Worm (Caenorhabditis elegans): ENCODE results near the gene C05D11.1.

Gene C05D11.1

DNA sequence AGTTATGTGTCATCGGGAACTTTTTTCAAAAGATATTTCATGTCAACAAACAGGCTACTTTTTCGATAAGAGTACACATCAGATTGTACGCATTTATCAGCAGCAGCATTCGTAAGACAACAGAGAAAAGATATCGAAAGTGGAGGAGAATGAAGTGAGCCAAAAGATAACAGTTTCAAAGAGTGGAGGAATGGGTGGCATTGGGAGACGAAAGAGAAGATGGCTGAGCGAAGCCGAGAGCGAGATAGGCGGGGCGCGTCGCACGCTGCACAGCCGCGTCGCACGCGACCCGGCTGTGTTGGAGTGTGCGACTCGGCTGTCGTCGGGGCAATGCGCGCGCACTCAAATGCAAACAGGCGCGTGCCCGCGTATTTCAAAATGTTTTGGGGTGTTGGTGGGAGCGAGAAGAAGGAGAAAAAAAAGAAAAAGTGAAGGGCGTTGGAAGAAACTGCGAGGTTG lies 27.7 kb downstream of the C05D11.1 start (continued):
- peak; percentile 91 for TF ChIP-seq nhr-19 (GFP tag; conservative IDR thresholded peaks at IDR 0.05)
- TF ChIP-seq aha-1 (tag; optimal IDR thresholded peaks at IDR 0.05), result peak; percentile 3
- no peak for TF ChIP-seq nhr-12 (tag; optimal IDR thresholded peaks at IDR 0.05)
- TF ChIP-seq nhr-77 (tag; optimal IDR thresholded peaks at IDR 0.05), result peak; percentile 50
- peak; percentile 57 for TF ChIP-seq mep-1 (tag; optimal IDR thresholded peaks at IDR 0.05)
- no peak for TF ChIP-seq ceh-63 (GFP tag; optimal IDR thresholded peaks at IDR 0.05)
- no peak for TF ChIP-seq sox-4 (tag; optimal IDR thresholded peaks at IDR 0.05)
- TF ChIP-seq nhr-71 (tag; optimal IDR thresholded peaks at IDR 0.05), result peak; percentile 94
- peak; percentile 87 for TF ChIP-seq nhr-85 (tag)
- TF ChIP-seq nhr-11 (tag; optimal IDR thresholded peaks at IDR 0.05), result no peak
- TF ChIP-seq grh-1 (GFP tag; IDR thresholded peaks at IDR 0.05), result peak; percentile 58
- TF ChIP-seq nhr-28 (tag; optimal IDR thresholded peaks at IDR 0.05), result no peak
- no peak for TF ChIP-seq ceh-90 (tag; optimal IDR thresholded peaks at IDR 0.05)
- TF ChIP-seq C04F5.9 (tag; optimal IDR thresholded peaks at IDR 0.05), result peak; percentile 11
- TF ChIP-seq nhr-237 (tag; optimal IDR thresholded peaks at IDR 0.05), result peak; percentile 6
- TF ChIP-seq ceh-88 (GFP tag; IDR thresholded peaks at IDR 0.05), result peak; percentile 76
- TF ChIP-seq unc-98 (GFP tag; IDR thresholded peaks at IDR 0.05), result peak; percentile 42; the same call in 1 of the 2 replicates
- peak; percentile 96 for TF ChIP-seq elt-2 (tag; optimal IDR thresholded peaks at IDR 0.05)
- TF ChIP-seq hlh-17 (GFP tag; optimal IDR thresholded peaks at IDR 0.05; ENCODE audit: borderline replicate concordance), result no peak
- TF ChIP-seq snu-23 (GFP tag; optimal IDR thresholded peaks at IDR 0.05), result peak; percentile 93
- TF ChIP-seq dpl-1 (GFP tag; optimal IDR thresholded peaks at IDR 0.05), result peak; percentile 78 to 83 (median 78)
- no peak for TF ChIP-seq zag-1 (tag; optimal IDR thresholded peaks at IDR 0.05)
- no peak for TF ChIP-seq hpl-2 (GFP tag; optimal IDR thresholded peaks at IDR 0.05)
- TF ChIP-seq jun-1 (tag; optimal IDR thresholded peaks at IDR 0.05), result peak; percentile 89
- peak; percentile 69 for TF ChIP-seq pax-3 (tag; optimal IDR thresholded peaks at IDR 0.05)
- TF ChIP-seq xbp-1 (tag; optimal IDR thresholded peaks at IDR 0.05), result peak; percentile 82
- no peak for TF ChIP-seq unc-62 (GFP tag; optimal IDR thresholded peaks at IDR 0.05)
- no peak for TF ChIP-seq lin-39 (tag; optimal IDR thresholded peaks at IDR 0.05)
- TF ChIP-seq skn-1 (tag; optimal IDR thresholded peaks at IDR 0.05), result peak; percentile 86
- no peak for TF ChIP-seq pag-3 (tag; optimal IDR thresholded peaks at IDR 0.05; ENCODE audit: borderline replicate concordance, insufficient read depth)
- TF ChIP-seq ceh-8 (GFP tag; optimal IDR thresholded peaks at IDR 0.05), result peak; percentile 62
- peak; percentile 49 for TF ChIP-seq snpc-4 (tag; optimal IDR thresholded peaks at IDR 0.05)
- TF ChIP-seq nhr-84 (tag; optimal IDR thresholded peaks at IDR 0.05), result no peak
- no peak for TF ChIP-seq ces-1 (GFP tag; optimal IDR thresholded peaks at IDR 0.05)
- peak; percentile 78 to 92 (median 83) for TF ChIP-seq ceh-82 (tag; optimal IDR thresholded peaks at IDR 0.05)

DNA sequence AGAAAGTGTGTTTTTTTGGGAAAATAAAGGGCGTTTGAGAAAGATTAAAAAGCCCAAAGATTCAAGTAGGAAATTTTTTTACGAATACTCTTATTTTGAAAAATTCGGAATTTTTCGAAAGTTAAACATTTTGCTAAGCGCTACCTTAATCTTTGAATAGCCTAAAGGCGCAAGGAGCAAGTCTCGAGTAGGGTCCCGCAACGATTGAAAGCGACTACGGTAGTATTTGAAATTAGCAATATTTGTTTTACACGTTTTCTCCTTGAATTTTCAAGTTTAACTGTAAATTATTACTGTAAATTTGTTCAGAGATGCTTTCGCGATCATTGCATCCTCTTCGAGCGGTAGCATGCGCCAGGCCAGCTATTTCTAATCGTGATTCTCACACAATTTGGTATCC lies 28.5 kb downstream of the C05D11.1 start, which contains the start of gene nduf-2.2:
Gene nduf-2.2 (plus strand): TSS at position 310 of the 400 bp plus-strand sequence.
- TF ChIP-seq ceh-63 (GFP tag; optimal IDR thresholded peaks at IDR 0.05) (no peak), nhr-19 (GFP tag; conservative IDR thresholded peaks at IDR 0.05) (no peak), nhr-237 (tag; optimal IDR thresholded peaks at IDR 0.05) (no peak), snpc-4 (tag; optimal IDR thresholded peaks at IDR 0.05) (no peak), lsy-2 (tag; optimal IDR thresholded peaks at IDR 0.05) (no peak), ama-1 (optimal IDR thresholded peaks at IDR 0.05) (no peak), fos-1 (tag; optimal IDR thresholded peaks at IDR 0.05) (no peak), unc-62 (GFP tag; optimal IDR thresholded peaks at IDR 0.05) (no peak)

DNA sequence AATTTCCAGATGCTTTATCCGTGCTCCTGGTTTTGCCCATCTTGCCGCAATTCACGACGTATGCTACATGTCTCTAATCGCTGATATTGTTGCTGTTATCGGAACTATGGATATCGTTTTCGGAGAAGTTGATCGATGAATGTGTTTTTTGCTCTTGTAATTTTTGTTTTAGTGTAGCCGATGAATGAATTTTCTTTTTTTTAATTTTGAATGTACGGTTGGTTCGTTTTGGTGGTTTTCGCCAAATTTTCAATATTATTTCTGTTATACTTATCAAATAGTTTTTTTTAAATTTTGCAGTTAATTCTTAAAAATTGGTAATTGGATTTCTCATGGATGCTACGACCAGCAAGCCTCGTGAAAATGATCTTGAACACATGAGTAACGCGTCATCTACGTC lies 30.6 kb downstream of the C05D11.1 start, which contains the start of gene T26A5.2:
Gene T26A5.2 (plus strand): TSS at position 301 of the 400 bp plus-strand sequence.
- TF ChIP-seq egl-13 (tag; optimal IDR thresholded peaks at IDR 0.05) (no peak), mab-9 (GFP tag; IDR thresholded peaks at IDR 0.05) (no peak), egl-27 (tag; optimal IDR thresholded peaks at IDR 0.05) (no peak)

Measured in whole organism, L1 larva.